Worm (Caenorhabditis elegans) whole organism, young adult: ENCODE results near the gene Y71H2AL.4.

Experiments used
- F33H1.4 ChIP-seq: fragments of 200-800 bp; sonication (Bioruptor generic); IDR thresholded peaks from 2 replicates; pipeline ENCODE4 v1.3.6; 2022; ENCODE audit warnings: missing genetic modification reagents, missing genetic modification characterization, missing compliant biosample characterization
- K12H6.12 ChIP-seq: fragments of 200-800 bp; sonication (Bioruptor generic); optimal IDR thresholded peaks from 2 replicates; lab custom pipeline; 2018; ENCODE audit warnings: mild to moderate bottlenecking, missing genetic modification characterization, missing compliant biosample characterization
- T07F8.4 ChIP-seq: sonication (generic microtip); optimal IDR thresholded peaks from 2 replicates; lab custom pipeline; 2016; ENCODE audit warnings: mild to moderate bottlenecking, missing genetic modification characterization, moderate library complexity, missing compliant biosample characterization
- ama-1 ChIP-seq, 3 experiments: fragments of 150-350 bp in 1 of 3; sonication (generic microtip) in 2 of 3; optimal IDR thresholded peaks; 2 replicates each; lab custom pipeline; 2014 to 2018; ENCODE audit warnings: missing biosample characterization in 2 of 3, missing genetic modification characterization in 2 of 3, missing genetic modification reagents in 2 of 3
- die-1 ChIP-seq: sonication (generic microtip); optimal IDR thresholded peaks from 2 replicates; lab custom pipeline; 2016; ENCODE audit warnings: missing genotype, mild to moderate bottlenecking, missing genetic modification characterization, missing compliant biosample characterization
- dpl-1 ChIP-seq: fragments of 150-350 bp; optimal IDR thresholded peaks from 2 replicates; lab custom pipeline; 2014; ENCODE audit warnings: missing biosample characterization, missing genetic modification reagents, missing genetic modification characterization
- gei-17 ChIP-seq: fragments of 200-800 bp; sonication (Bioruptor generic); optimal IDR thresholded peaks from 2 replicates; lab custom pipeline; 2018; ENCODE audit warnings: mild to moderate bottlenecking, missing genetic modification characterization, missing compliant biosample characterization
- rpc-1 ChIP-seq, 2 experiments: fragments of 150-350 bp in 1 of 2; sonication (generic microtip) in 1 of 2; optimal IDR thresholded peaks; 2 replicates each; lab custom pipeline; 2014 to 2018; ENCODE audit warnings: missing biosample characterization in 1 of 2, missing genetic modification characterization in 1 of 2, missing genetic modification reagents in 1 of 2, missing genotype in 1 of 2
- somi-1 ChIP-seq: fragments of 200-800 bp; sonication (Bioruptor generic); optimal IDR thresholded peaks from 2 replicates; lab custom pipeline; 2018; ENCODE audit warnings: mild to moderate bottlenecking, missing genetic modification characterization, missing compliant biosample characterization
- unc-62 ChIP-seq: fragments of 150-350 bp; optimal IDR thresholded peaks from 2 replicates; lab custom pipeline; 2014; ENCODE audit warnings: missing biosample characterization, missing genetic modification reagents, missing genetic modification characterization
- ztf-25 ChIP-seq: fragments of 200-800 bp; sonication (Bioruptor generic); IDR thresholded peaks from 2 replicates; pipeline ENCODE4 v1.3.6; 2022; ENCODE audit warnings: missing genetic modification reagents, missing genetic modification characterization, missing compliant biosample characterization

- TF ChIP-seq unc-62 (no peak), ama-1 (optimal IDR thresholded peaks at IDR 0.05; lab: Kevin White, UChicago) (no peak), ama-1 (GFP tag; optimal IDR thresholded peaks at IDR 0.05; lab: Kevin White, UChicago) (no peak), K12H6.12 (tag; lab: Kevin White, UChicago) (no peak), die-1 (tag; lab: Kevin White, UChicago) (no peak), rpc-1 (optimal IDR thresholded peaks at IDR 0.05; lab: Kevin White, UChicago) (no peak), rpc-1 (tag; optimal IDR thresholded peaks at IDR 0.05; lab: Kevin White, UChicago) (no peak), gei-17 (no peak), ztf-25 (GFP tag; lab: Robert Waterston, UW) (no peak), dpl-1 (no peak), F33H1.4 (GFP tag; lab: Robert Waterston, UW) (no peak), T07F8.4 (no peak), somi-1 (no peak)
These were observed 30.0 kb upstream of the Y71H2AL.4 start for ce11 chrIII:2656168-2656567.
